Worm (Caenorhabditis elegans): ENCODE results near the gene C24D10.6.

The C24D10.6 gene

ce11 chrIV:5110391-5110930, 49.6 kb downstream of the C24D10.6 start:
- TF ChIP-seq lir-3 (tag; optimal IDR thresholded peaks at IDR 0.05; ENCODE audit: poor library complexity) = no peak
- no peak for TF ChIP-seq fos-1 (tag; optimal IDR thresholded peaks at IDR 0.05)
- no peak for TF ChIP-seq ama-1 (optimal IDR thresholded peaks at IDR 0.05)
- no peak for TF ChIP-seq tlp-1 (tag; optimal IDR thresholded peaks at IDR 0.05)
- no peak for TF ChIP-seq unc-98 (GFP tag; IDR thresholded peaks at IDR 0.05)
- no peak for TF ChIP-seq C34B4.2 (tag; optimal IDR thresholded peaks at IDR 0.05)
- peak; percentile 20 for TF ChIP-seq nhr-85 (tag)
- no peak for TF ChIP-seq egl-27 (tag; optimal IDR thresholded peaks at IDR 0.05)

ce11 chrIV:5109943-5110342, 50.1 kb downstream of the C24D10.6 start:
- TF ChIP-seq aha-1 (tag; optimal IDR thresholded peaks at IDR 0.05) (no peak), efl-1 (optimal IDR thresholded peaks at IDR 0.05) (no peak), efl-1 (GFP tag; optimal IDR thresholded peaks at IDR 0.05 in 1 of 2) (peak in 1 of 2 experiments; percentile 55), nhr-71 (tag; optimal IDR thresholded peaks at IDR 0.05) (no peak), nhr-77 (tag; optimal IDR thresholded peaks at IDR 0.05) (no peak)

Data from whole organism, L1 larva.